Fruit fly (Drosophila melanogaster) S2 (cell line): ENCODE measurements around the gene CG10680.

ENCODE experiments used
- CG8478 ChIP-seq: fragments of >200 bp; optimal IDR thresholded peaks from 2 replicates; lab custom pipeline; 2018
- CTCF ChIP-seq, 2 experiments: fragments of >200 bp; optimal IDR thresholded peaks; 2 replicates each; lab custom pipeline; 2018

DNA sequence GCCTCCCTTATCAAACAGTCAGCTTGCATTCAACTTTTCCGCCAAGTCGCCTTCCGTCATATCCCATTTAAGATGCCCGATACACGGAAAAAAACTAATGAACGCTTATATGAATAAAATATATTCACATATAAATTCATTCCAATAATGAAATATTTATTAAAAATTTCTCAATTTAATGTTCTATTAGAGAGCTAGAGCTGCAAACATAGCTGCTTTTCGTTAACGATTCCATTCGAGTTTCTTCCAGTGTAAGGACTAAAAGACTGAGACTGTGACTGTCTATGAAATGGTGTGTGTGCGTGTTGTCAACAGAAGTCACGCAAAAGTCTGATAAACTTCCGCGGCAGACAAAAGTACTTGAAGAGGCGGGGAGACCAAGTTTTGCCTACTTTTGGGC lies 33.8 kb upstream of the CG10680 start:
- no peak for TF ChIP-seq CG8478 (lab: Kevin White, UChicago)
- TF ChIP-seq CTCF (optimal IDR thresholded peaks at IDR 0.05; lab: Kevin White, UChicago): no peak
